Worm (Caenorhabditis elegans) whole organism, L1 larva: Measurements from ENCODE around the gene F23F1.10.

Experiments used
- C04F5.9 ChIP-seq: sonication (generic microtip); optimal IDR thresholded peaks from 2 replicates; lab custom pipeline; 2016; ENCODE audit warnings: missing genetic modification characterization, missing compliant biosample characterization
- F16B12.6 ChIP-seq: fragments of 150-350 bp; optimal IDR thresholded peaks from 2 replicates; lab custom pipeline; 2014; ENCODE audit warnings: missing biosample characterization, missing genetic modification characterization
- aly-2 ChIP-seq: fragments of 150-350 bp; optimal IDR thresholded peaks from 2 replicates; lab custom pipeline; 2014; ENCODE audit warnings: missing biosample characterization, missing genetic modification characterization
- blmp-1 ChIP-seq: fragments of 150-350 bp; optimal IDR thresholded peaks from 2 replicates; lab custom pipeline; 2014; ENCODE audit warnings: missing biosample characterization, missing genetic modification characterization
- ceh-63 ChIP-seq: fragments of 200-800 bp; sonication (Bioruptor generic); optimal IDR thresholded peaks from 2 replicates; lab custom pipeline; 2018; ENCODE audit warnings: mild to moderate bottlenecking, missing genetic modification characterization, missing compliant biosample characterization
- ceh-8 ChIP-seq: fragments of 200-800 bp; sonication (Bioruptor generic); optimal IDR thresholded peaks from 2 replicates; lab custom pipeline; 2018; ENCODE audit warnings: mild to moderate bottlenecking, missing genetic modification characterization, moderate library complexity, missing compliant biosample characterization
- ces-1 ChIP-seq: fragments of 150-350 bp; optimal IDR thresholded peaks from 2 replicates; lab custom pipeline; 2014; ENCODE audit warnings: missing biosample characterization, missing genetic modification reagents, missing genetic modification characterization
- efl-1 ChIP-seq, 4 experiments: fragments of 150-350 bp; optimal IDR thresholded peaks in 3 of 4; peaks in 1 of 4; 1 replicate in 1 of 4; 2 replicates in 3 of 4; lab custom pipeline; 2014; ENCODE audit warnings: missing biosample characterization in 2 of 4, missing genetic modification characterization in 2 of 4, missing genetic modification reagents in 2 of 4
- efl-3 ChIP-seq: fragments of 200-800 bp; sonication (Bioruptor generic); optimal IDR thresholded peaks from 2 replicates; lab custom pipeline; 2018; ENCODE audit warnings: mild to moderate bottlenecking, missing genetic modification characterization, missing compliant biosample characterization
- egl-27 ChIP-seq, 2 experiments: fragments of 150-350 bp in 1 of 2; sonication (generic microtip); optimal IDR thresholded peaks; 3 replicates each; lab custom pipeline; 2017 to 2018; ENCODE audit warnings: missing biosample characterization in 2 of 2, missing genetic modification characterization in 2 of 2, missing genetic modification reagents in 2 of 2
- elt-2 ChIP-seq: sonication (generic microtip); optimal IDR thresholded peaks from 2 replicates; lab custom pipeline; 2016; ENCODE audit warnings: missing genetic modification characterization, mild to moderate bottlenecking, inconsistent platforms, missing compliant biosample characterization, missing genetic modification reagents
- fkh-10 ChIP-seq: sonication (generic microtip); optimal IDR thresholded peaks from 2 replicates; lab custom pipeline; 2017; ENCODE audit warnings: missing biosample characterization, missing genetic modification reagents, missing genetic modification characterization
- fos-1 ChIP-seq: fragments of 150-350 bp; optimal IDR thresholded peaks from 2 replicates; lab custom pipeline; 2014; ENCODE audit warnings: missing biosample characterization, missing genetic modification characterization
- hlh-17 ChIP-seq: fragments of 200-800 bp; sonication (Bioruptor generic); optimal IDR thresholded peaks from 2 replicates; lab custom pipeline; 2018; ENCODE audit warnings: missing genetic modification characterization, mild to moderate bottlenecking, missing compliant biosample characterization, moderate library complexity, borderline replicate concordance
- lin-13 ChIP-seq: fragments of 150-350 bp; optimal IDR thresholded peaks from 2 replicates; lab custom pipeline; 2014; ENCODE audit warnings: missing biosample characterization, missing genetic modification reagents, missing genetic modification characterization
- lin-14 ChIP-seq: fragments of 200-800 bp; sonication (Bioruptor generic); optimal IDR thresholded peaks from 2 replicates; lab custom pipeline; 2018; ENCODE audit warnings: mild to moderate bottlenecking, missing genetic modification characterization, moderate library complexity, missing compliant biosample characterization
- lin-15B ChIP-seq: fragments of 150-350 bp; sonication (generic microtip); optimal IDR thresholded peaks from 3 replicates; lab custom pipeline; 2014; ENCODE audit warnings: missing biosample characterization, missing genetic modification characterization
- lin-35 ChIP-seq, 2 experiments: fragments of 150-350 bp; optimal IDR thresholded peaks; 2 replicates each; lab custom pipeline; 2014; ENCODE audit warnings: missing biosample characterization in 2 of 2, missing genetic modification characterization in 2 of 2, missing genetic modification reagents in 2 of 2
- lin-39 ChIP-seq: fragments of 150-350 bp; optimal IDR thresholded peaks from 2 replicates; lab custom pipeline; 2014; ENCODE audit warnings: missing biosample characterization, missing genetic modification reagents, missing genetic modification characterization
- mab-9 ChIP-seq: fragments of 200-800 bp; sonication (Bioruptor generic); IDR thresholded peaks from 2 replicates; pipeline ENCODE4 v1.3.6; 2022; ENCODE audit warnings: missing genetic modification reagents, missing genetic modification characterization, missing compliant biosample characterization
- mdl-1 ChIP-seq, 2 experiments: fragments of 150-350 bp; optimal IDR thresholded peaks; 2 replicates each; lab custom pipeline; 2014 to 2017; ENCODE audit warnings: missing biosample characterization in 2 of 2, missing genetic modification characterization in 2 of 2, inconsistent platforms in 1 of 2
- nhr-11 ChIP-seq: fragments of 150-350 bp; optimal IDR thresholded peaks from 2 replicates; lab custom pipeline; 2014; ENCODE audit warnings: missing biosample characterization, missing genetic modification characterization
- nhr-12 ChIP-seq: sonication (generic microtip); optimal IDR thresholded peaks from 2 replicates; lab custom pipeline; 2017; ENCODE audit warnings: missing biosample characterization, missing genetic modification characterization
- nhr-19 ChIP-seq: fragments of 200-800 bp; sonication (Bioruptor generic); conservative IDR thresholded peaks from 2 replicates; pipeline ENCODE4 v1.3.6; 2022; ENCODE audit warnings: missing genetic modification characterization, missing compliant biosample characterization
- nhr-28 ChIP-seq: fragments of 150-350 bp; optimal IDR thresholded peaks from 2 replicates; lab custom pipeline; 2014; ENCODE audit warnings: missing biosample characterization, missing genetic modification characterization
- nhr-85 ChIP-seq: sonication (generic microtip); peaks from one replicate; lab custom pipeline; 2016; ENCODE audit warnings: missing genetic modification characterization, inconsistent platforms, missing compliant biosample characterization
- nhr-90 ChIP-seq: sonication (generic microtip); optimal IDR thresholded peaks from 2 replicates; lab custom pipeline; 2016; ENCODE audit warnings: mild to moderate bottlenecking, missing genetic modification characterization, missing compliant biosample characterization; ENCODE audit not compliant: poor library complexity
- pax-3 ChIP-seq: fragments of 200-800 bp; sonication (Bioruptor generic); optimal IDR thresholded peaks from 2 replicates; lab custom pipeline; 2018; ENCODE audit warnings: mild to moderate bottlenecking, missing genetic modification characterization, moderate library complexity, missing compliant biosample characterization
- pqm-1 ChIP-seq: sonication (generic microtip); optimal IDR thresholded peaks from 3 replicates; lab custom pipeline; 2017; ENCODE audit warnings: missing biosample characterization, missing genetic modification characterization
- skn-1 ChIP-seq: fragments of 150-350 bp; optimal IDR thresholded peaks from 2 replicates; lab custom pipeline; 2014; ENCODE audit warnings: missing biosample characterization, missing genetic modification characterization
- snpc-4 ChIP-seq: fragments of 150-350 bp; optimal IDR thresholded peaks from 2 replicates; lab custom pipeline; 2014; ENCODE audit warnings: missing biosample characterization, missing genetic modification characterization
- snu-23 ChIP-seq: sonication (generic microtip); optimal IDR thresholded peaks from 2 replicates; lab custom pipeline; 2016; ENCODE audit warnings: missing genetic modification characterization, missing compliant biosample characterization
- sptf-1 ChIP-seq: fragments of 150-350 bp; optimal IDR thresholded peaks from 2 replicates; lab custom pipeline; 2014; ENCODE audit warnings: missing biosample characterization, missing genetic modification characterization
- sup-37 ChIP-seq: fragments of 200-800 bp; sonication (Bioruptor generic); optimal IDR thresholded peaks from 2 replicates; lab custom pipeline; 2018; ENCODE audit warnings: mild to moderate bottlenecking, missing genetic modification characterization, missing compliant biosample characterization
- tbx-2 ChIP-seq: sonication (generic microtip); optimal IDR thresholded peaks from 2 replicates; lab custom pipeline; 2016; ENCODE audit warnings: missing genetic modification characterization, missing compliant biosample characterization
- unc-86 ChIP-seq: sonication (generic microtip); optimal IDR thresholded peaks from 2 replicates; lab custom pipeline; 2016; ENCODE audit warnings: missing genetic modification characterization, missing compliant biosample characterization
- vab-15 ChIP-seq: sonication (generic microtip); optimal IDR thresholded peaks from 2 replicates; lab custom pipeline; 2017; ENCODE audit warnings: missing genotype, mild to moderate bottlenecking, missing genetic modification characterization, missing compliant biosample characterization
- ztf-4 ChIP-seq: fragments of 150-350 bp; optimal IDR thresholded peaks from 2 replicates; lab custom pipeline; 2014; ENCODE audit warnings: missing biosample characterization, missing genetic modification characterization

Gene F23F1.10

ce11 chrII:24559-24998, 17.2 kb downstream of the F23F1.10 start, which contains the start of gene enee-1 (continued):
- TF ChIP-seq aly-2 (tag; lab: Kevin White, UChicago): peak; percentile 80
- TF ChIP-seq lin-35 (GFP tag; optimal IDR thresholded peaks at IDR 0.05; lab: Kevin White, UChicago): peak; percentile 98 to 100
- TF ChIP-seq pax-3 (tag; lab: Kevin White, UChicago): peak; percentile 66

- TF ChIP-seq snpc-4 (tag; lab: Kevin White, UChicago) (no peak), nhr-19 (GFP tag; lab: Robert Waterston, UW) (no peak), lin-15B (no peak), mab-9 (GFP tag; lab: Robert Waterston, UW) (0 out of 2 replicates have a peak, but pooled peaks have one; percentile 17), nhr-90 (tag; lab: Kevin White, UChicago) (no peak), aly-2 (tag; lab: Kevin White, UChicago) (no peak), elt-2 (tag; lab: Kevin White, UChicago) (no peak)
Observed at ce11 chrII:23739-24138, 18.0 kb downstream of the F23F1.10 start.

ce11 chrII:23025-23424, 18.8 kb downstream of the F23F1.10 start, which contains the start of gene sqt-2:
Gene sqt-2, plus strand, starts transcription at chrII:23325.
- TF ChIP-seq blmp-1 (tag; lab: Kevin White, UChicago) (peak; percentile 38), hlh-17 (GFP tag; lab: Kevin White, UChicago) (no peak), tbx-2 (tag; lab: Kevin White, UChicago) (no peak), ces-1 (GFP tag; lab: Kevin White, UChicago) (no peak), egl-27 (tag; optimal IDR thresholded peaks at IDR 0.05; lab: Kevin White, UChicago) (no peak), sptf-1 (tag; lab: Kevin White, UChicago) (no peak), mab-9 (GFP tag; lab: Robert Waterston, UW) (no peak), ztf-4 (tag; lab: Kevin White, UChicago) (no peak), C04F5.9 (tag; lab: Kevin White, UChicago) (no peak), nhr-85 (tag; lab: Kevin White, UChicago) (peak; percentile 59)

- TF ChIP-seq nhr-85 (tag; lab: Kevin White, UChicago) (peak; percentile 59), sptf-1 (tag; lab: Kevin White, UChicago) (no peak), efl-1 (optimal IDR thresholded peaks at IDR 0.05; lab: Kevin White, UChicago) (no peak), efl-1 (GFP tag; optimal IDR thresholded peaks at IDR 0.05 in 1 of 2; lab: Kevin White, UChicago) (peak in 1 of 2 experiments; percentile 80)
Observed at ce11 chrII:21953-22352, 19.8 kb downstream of the F23F1.10 start.

ce11 chrII:19238-19637, 22.5 kb downstream of the F23F1.10 start, which contains the start of gene gmeb-1:
Gene gmeb-1, plus strand, starts transcription at chrII:19538.
- TF ChIP-seq nhr-12 (no peak), lin-39 (tag; lab: Kevin White, UChicago) (no peak), ceh-63 (no peak), fkh-10 (GFP tag; lab: Kevin White, UChicago) (no peak), snu-23 (GFP tag; lab: Kevin White, UChicago) (no peak), nhr-11 (tag; lab: Kevin White, UChicago) (no peak), mdl-1 (tag; optimal IDR thresholded peaks at IDR 0.05; lab: Kevin White, UChicago) (no peak), ceh-8 (GFP tag; lab: Kevin White, UChicago) (no peak), pqm-1 (tag; lab: Kevin White, UChicago) (no peak), nhr-28 (tag; lab: Kevin White, UChicago) (no peak), vab-15 (tag; lab: Kevin White, UChicago) (no peak), lin-14 (GFP tag; lab: Kevin White, UChicago) (no peak), skn-1 (tag; lab: Kevin White, UChicago) (no peak), fos-1 (tag; lab: Kevin White, UChicago) (no peak), efl-3 (GFP tag; lab: Kevin White, UChicago) (no peak), sup-37 (GFP tag; lab: Kevin White, UChicago) (no peak), nhr-19 (GFP tag; lab: Robert Waterston, UW) (no peak), lin-13 (GFP tag; lab: Kevin White, UChicago) (no peak), unc-86 (no peak), F16B12.6 (tag; lab: Kevin White, UChicago) (no peak)
